Fruit fly (Drosophila melanogaster): ENCODE results near the gene CG10959.

- no peak for TF ChIP-seq toe (GFP tag; optimal IDR thresholded peaks at IDR 0.05)
- TF ChIP-seq ovo (GFP tag; optimal IDR thresholded peaks at IDR 0.05), result no peak
- TF ChIP-seq CG12768 (GFP tag; optimal IDR thresholded peaks at IDR 0.05), result no peak
- no peak for TF ChIP-seq Mnt (GFP tag; optimal IDR thresholded peaks at IDR 0.05)
- no peak for TF ChIP-seq CG33017 (tag; optimal IDR thresholded peaks at IDR 0.05)
- no peak for TF ChIP-seq CG11617 (GFP tag; optimal IDR thresholded peaks at IDR 0.05)
- TF ChIP-seq tj (GFP tag; optimal IDR thresholded peaks at IDR 0.05), result no peak
- no peak for TF ChIP-seq CG7101 (tag; optimal IDR thresholded peaks at IDR 0.05)
- TF ChIP-seq Hr96 (GFP tag; optimal IDR thresholded peaks at IDR 0.05), result no peak
- TF ChIP-seq cic (GFP tag; optimal IDR thresholded peaks at IDR 0.05), result no peak
- no peak for TF ChIP-seq CG5204 (GFP tag; optimal IDR thresholded peaks at IDR 0.05)
- no peak for TF ChIP-seq kay (GFP tag; ENCODE audit: borderline replicate concordance)
- no peak for TF ChIP-seq CG7045 (GFP tag; optimal IDR thresholded peaks at IDR 0.05)
- TF ChIP-seq CG1620 (GFP tag; optimal IDR thresholded peaks at IDR 0.05), result no peak
These were observed 7.9 kb upstream of the CG10959 start for dm6 chrX:8140707-8141106.
